Worm (Caenorhabditis elegans) whole organism, L2 larva: Measurements from ENCODE around the gene sax-1.

Source experiments
- C34F6.9 ChIP-seq: fragments of 150-350 bp; optimal IDR thresholded peaks from 2 replicates; lab custom pipeline; 2014; ENCODE audit warnings: missing biosample characterization, missing genetic modification characterization
- F13H6.1 ChIP-seq: sonication (generic microtip); optimal IDR thresholded peaks from 2 replicates; lab custom pipeline; 2016; ENCODE audit warnings: missing genetic modification characterization, missing compliant biosample characterization
- R02D3.7 ChIP-seq: fragments of 150-350 bp; optimal IDR thresholded peaks from 2 replicates; lab custom pipeline; 2014; ENCODE audit warnings: missing biosample characterization, missing genetic modification characterization
- Y55F3AM.14 ChIP-seq: fragments of 200-800 bp; sonication (Bioruptor generic); optimal IDR thresholded peaks from 2 replicates; lab custom pipeline; 2018; ENCODE audit warnings: mild to moderate bottlenecking, missing genetic modification characterization, missing compliant biosample characterization
- ZK546.5 ChIP-seq: sonication (generic microtip); optimal IDR thresholded peaks from 2 replicates; lab custom pipeline; 2017; ENCODE audit warnings: missing biosample characterization, missing genetic modification characterization
- alr-1 ChIP-seq: fragments of 150-350 bp; optimal IDR thresholded peaks from 2 replicates; lab custom pipeline; 2014; ENCODE audit warnings: missing biosample characterization, missing genetic modification characterization
- aly-2 ChIP-seq: fragments of 150-350 bp; optimal IDR thresholded peaks from 2 replicates; lab custom pipeline; 2014; ENCODE audit warnings: missing biosample characterization, missing genetic modification characterization
- ama-1 ChIP-seq: fragments of 150-350 bp; optimal IDR thresholded peaks from 2 replicates; lab custom pipeline; 2018; ENCODE audit warnings: inconsistent platforms
- crh-2 ChIP-seq: sonication (generic microtip); optimal IDR thresholded peaks from 2 replicates; lab custom pipeline; 2017; ENCODE audit warnings: missing biosample characterization, missing genetic modification characterization
- dmd-4 ChIP-seq: sonication (generic microtip); optimal IDR thresholded peaks from 2 replicates; lab custom pipeline; 2017; ENCODE audit warnings: missing biosample characterization, missing genetic modification characterization
- egl-27 ChIP-seq: sonication (generic microtip); optimal IDR thresholded peaks from 3 replicates; lab custom pipeline; 2017; ENCODE audit warnings: missing biosample characterization, missing genetic modification reagents, missing genetic modification characterization
- elt-1 ChIP-seq: fragments of 150-350 bp; optimal IDR thresholded peaks from 2 replicates; lab custom pipeline; 2014; ENCODE audit warnings: missing biosample characterization, missing genetic modification characterization
- elt-3 ChIP-seq: sonication (generic microtip); optimal IDR thresholded peaks from 2 replicates; lab custom pipeline; 2017; ENCODE audit warnings: missing biosample characterization, missing genetic modification characterization
- fos-1 ChIP-seq: fragments of 150-350 bp; optimal IDR thresholded peaks from 2 replicates; lab custom pipeline; 2014; ENCODE audit warnings: missing biosample characterization, missing genetic modification characterization
- gmeb-1 ChIP-seq: fragments of 150-350 bp; optimal IDR thresholded peaks from 2 replicates; lab custom pipeline; 2014; ENCODE audit warnings: missing biosample characterization, missing genetic modification characterization
- lin-11 ChIP-seq: fragments of 150-350 bp; sonication (generic microtip); optimal IDR thresholded peaks from 2 replicates; lab custom pipeline; 2014; ENCODE audit warnings: missing biosample characterization, missing genetic modification characterization, inconsistent platforms, mixed read lengths
- lsy-2 ChIP-seq, 2 experiments: fragments of 150-350 bp in 1 of 2; sonication (generic microtip) in 1 of 2; optimal IDR thresholded peaks; 2 replicates each; lab custom pipeline; 2014 to 2017; ENCODE audit warnings: missing biosample characterization in 2 of 2, missing genetic modification characterization in 2 of 2
- mbf-1 ChIP-seq: sonication (generic microtip); optimal IDR thresholded peaks from 2 replicates; lab custom pipeline; 2017; ENCODE audit warnings: missing biosample characterization, missing genetic modification characterization
- nhr-10 ChIP-seq: sonication (generic microtip); optimal IDR thresholded peaks from 2 replicates; lab custom pipeline; 2017; ENCODE audit warnings: missing biosample characterization, missing genetic modification characterization
- nhr-11 ChIP-seq: fragments of 150-350 bp; optimal IDR thresholded peaks from 2 replicates; lab custom pipeline; 2014; ENCODE audit warnings: missing biosample characterization, missing genetic modification characterization
- nhr-12 ChIP-seq: fragments of 150-350 bp; optimal IDR thresholded peaks from 2 replicates; lab custom pipeline; 2014; ENCODE audit warnings: missing biosample characterization, missing genetic modification characterization
- nhr-129 ChIP-seq: fragments of 150-350 bp; optimal IDR thresholded peaks from 2 replicates; lab custom pipeline; 2014; ENCODE audit warnings: missing biosample characterization, missing genetic modification characterization
- nhr-21 ChIP-seq: fragments of 150-350 bp; optimal IDR thresholded peaks from 2 replicates; lab custom pipeline; 2014; ENCODE audit warnings: missing biosample characterization, missing genetic modification characterization
- nhr-237 ChIP-seq: fragments of 150-350 bp; optimal IDR thresholded peaks from 2 replicates; lab custom pipeline; 2014; ENCODE audit warnings: missing biosample characterization, missing genetic modification characterization
- nhr-25 ChIP-seq: fragments of 150-350 bp; sonication (generic microtip); optimal IDR thresholded peaks from 3 replicates; lab custom pipeline; 2014; ENCODE audit warnings: missing biosample characterization, missing genetic modification characterization
- sem-4 ChIP-seq: fragments of 150-350 bp; optimal IDR thresholded peaks from 2 replicates; lab custom pipeline; 2014; ENCODE audit warnings: missing biosample characterization, missing genetic modification reagents, missing genetic modification characterization
- skn-1 ChIP-seq: sonication (generic microtip); optimal IDR thresholded peaks from 2 replicates; lab custom pipeline; 2017; ENCODE audit warnings: missing biosample characterization, missing genetic modification characterization
- unc-39 ChIP-seq: fragments of 150-350 bp; optimal IDR thresholded peaks from 2 replicates; lab custom pipeline; 2014; ENCODE audit warnings: missing biosample characterization, missing genetic modification characterization
- unc-62 ChIP-seq: fragments of 150-350 bp; optimal IDR thresholded peaks from 2 replicates; lab custom pipeline; 2014; ENCODE audit warnings: missing biosample characterization, missing genetic modification reagents, missing genetic modification characterization
- zag-1 ChIP-seq: fragments of 150-350 bp; optimal IDR thresholded peaks from 2 replicates; lab custom pipeline; 2014; ENCODE audit warnings: missing biosample characterization, missing genetic modification characterization

sax-1 gene

DNA sequence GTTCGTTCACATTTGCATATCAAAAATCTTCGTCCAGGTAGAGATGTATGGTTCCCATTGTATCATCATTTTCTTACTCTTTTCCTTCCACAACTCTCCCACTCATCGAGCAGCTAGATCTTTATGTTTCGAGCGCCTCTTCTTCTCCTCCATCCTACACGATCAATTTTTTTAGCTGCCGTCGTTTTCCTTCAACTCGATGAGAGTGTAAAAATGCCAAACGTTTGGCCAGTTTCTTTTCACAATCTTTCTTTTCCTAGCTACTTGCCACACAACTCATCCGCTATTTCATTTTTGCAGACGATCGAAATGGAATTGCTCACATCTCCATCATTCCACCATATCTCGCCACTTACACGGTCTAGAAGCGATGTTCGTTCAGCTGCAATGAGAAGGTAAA, 48.4 kb downstream of the sax-1 start, which contains the start of gene C18B2.3:
Gene C18B2.3 (plus strand): TSS at position 301 of the 400 bp plus-strand sequence.
- TF ChIP-seq unc-62 (GFP tag; lab: Kevin White, UChicago) (no peak), nhr-25 (tag; lab: Kevin White, UChicago) (no peak), gmeb-1 (tag; lab: Kevin White, UChicago) (no peak), nhr-21 (tag; lab: Kevin White, UChicago) (no peak), nhr-129 (tag; lab: Kevin White, UChicago) (no peak), fos-1 (tag; lab: Kevin White, UChicago) (no peak), C34F6.9 (tag; lab: Kevin White, UChicago) (no peak), nhr-11 (tag; lab: Kevin White, UChicago) (no peak), elt-1 (no peak), elt-3 (no peak), F13H6.1 (tag; lab: Kevin White, UChicago) (no peak), R02D3.7 (tag; lab: Kevin White, UChicago) (no peak), mbf-1 (tag; lab: Kevin White, UChicago) (no peak), egl-27 (tag; lab: Kevin White, UChicago) (no peak), Y55F3AM.14 (GFP tag; lab: Kevin White, UChicago) (no peak), nhr-10 (no peak), sem-4 (tag; lab: Kevin White, UChicago) (no peak), aly-2 (tag; lab: Kevin White, UChicago) (no peak), ZK546.5 (tag; lab: Kevin White, UChicago) (no peak)
- TF ChIP-seq, all 48 proteins: peak for 0

ce11 chrX:3600390-3600789, 49.6 kb downstream of the sax-1 start, which contains the start of gene cgr-1:
Gene cgr-1, minus strand, starts transcription at chrX:3600457.
- peak; percentile 65 for TF ChIP-seq fos-1 (tag; lab: Kevin White, UChicago)
- no peak for TF ChIP-seq ZK546.5 (tag; lab: Kevin White, UChicago)
- TF ChIP-seq, all 48 proteins: peak for 1

DNA sequence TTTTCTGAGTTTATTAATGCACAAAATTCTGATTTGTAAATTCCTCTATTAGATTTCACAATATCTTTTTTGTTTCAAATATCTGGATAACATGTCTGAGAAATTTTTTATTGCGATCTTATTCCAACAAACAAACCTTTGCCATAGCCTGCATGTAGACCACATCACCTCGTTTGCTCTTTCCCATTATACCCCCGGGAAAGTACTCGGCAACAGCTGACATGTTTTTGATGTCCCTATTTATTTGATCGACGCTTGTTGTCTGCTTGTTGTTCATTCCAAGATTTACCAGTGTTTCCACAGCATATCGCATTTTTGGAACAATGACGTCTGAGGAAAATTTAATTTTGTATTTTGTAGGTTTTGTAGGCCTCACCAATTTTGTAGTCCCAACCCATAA, 50.1 kb downstream of the sax-1 start:
- TF ChIP-seq skn-1 (tag; lab: Kevin White, UChicago) (no peak), egl-27 (tag; lab: Kevin White, UChicago) (no peak)

DNA sequence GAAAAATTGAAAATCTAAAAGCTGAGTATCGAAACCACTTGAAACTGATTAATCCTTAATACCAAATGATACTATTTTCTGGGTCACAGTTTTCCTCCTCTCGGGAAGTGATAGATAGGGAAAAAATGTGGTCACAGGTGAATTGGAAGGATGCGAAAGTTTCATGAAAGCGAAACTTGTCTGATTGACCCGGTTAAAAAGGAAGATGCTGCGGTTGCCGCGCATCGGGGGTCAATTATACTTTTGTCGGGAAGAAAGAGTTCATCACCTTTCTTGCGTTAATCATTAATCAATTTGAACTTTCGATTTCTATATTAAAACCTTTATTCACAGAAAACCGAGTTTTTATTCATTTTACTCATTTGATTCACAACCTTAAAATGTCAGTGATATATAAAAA, 53.0 kb downstream of the sax-1 start:
- TF ChIP-seq Y55F3AM.14 (GFP tag; lab: Kevin White, UChicago) (no peak), lin-11 (tag; lab: Kevin White, UChicago) (no peak), crh-2 (no peak), dmd-4 (tag; lab: Kevin White, UChicago) (no peak), nhr-21 (tag; lab: Kevin White, UChicago) (no peak), nhr-237 (tag; lab: Kevin White, UChicago) (no peak), F13H6.1 (tag; lab: Kevin White, UChicago) (no peak), ZK546.5 (tag; lab: Kevin White, UChicago) (no peak), lsy-2 (tag; optimal IDR thresholded peaks at IDR 0.05; lab: Kevin White, UChicago) (no peak), nhr-12 (tag; lab: Kevin White, UChicago) (no peak), unc-39 (no peak), zag-1 (tag; lab: Kevin White, UChicago) (no peak), ama-1 (no peak), nhr-11 (tag; lab: Kevin White, UChicago) (no peak), alr-1 (tag; lab: Kevin White, UChicago) (no peak)
